Worm (Caenorhabditis elegans): Measurements from ENCODE around the gene W06D11.5.

- no peak for TF ChIP-seq aly-2 (tag; optimal IDR thresholded peaks at IDR 0.05)
- no peak for TF ChIP-seq ztf-11 (tag; optimal IDR thresholded peaks at IDR 0.05)
Observed at ce11 chrX:12313779-12314178, 13.8 kb downstream of the W06D11.5 start.

All from whole organism, L2 larva.